Fruit fly (Drosophila melanogaster): ENCODE results near the gene CG14881.

DNA sequence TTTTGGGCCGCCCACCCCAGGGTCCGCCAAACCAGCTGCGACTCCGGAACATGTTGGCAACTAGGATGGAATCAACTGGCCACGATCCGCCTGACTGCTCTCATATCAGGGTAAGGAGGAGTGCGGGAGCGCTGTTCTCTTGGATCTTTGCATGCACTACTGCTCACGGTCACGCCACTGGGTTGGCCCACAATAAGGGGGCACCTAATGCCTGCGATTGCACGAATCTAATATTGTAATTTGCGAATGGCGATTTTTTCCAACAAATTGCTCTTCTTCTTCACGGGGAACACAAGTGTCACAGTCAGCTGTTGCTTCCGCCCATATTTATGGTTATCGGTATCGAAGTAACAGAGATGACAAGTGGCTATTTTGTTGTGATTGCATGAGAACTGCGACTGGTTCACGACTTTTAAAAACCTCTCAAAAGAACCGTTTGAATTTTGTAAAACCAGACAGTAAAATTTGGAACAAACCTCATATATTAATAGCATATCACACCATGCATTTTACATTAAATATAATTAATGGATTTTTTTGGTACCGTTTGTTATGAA lies 6.7 kb downstream of the CG14881 start, which contains the start of gene ema:
- TF ChIP-seq D1 (tag; optimal IDR thresholded peaks at IDR 0.05) = no peak
- no peak for TF ChIP-seq CG8301 (tag; optimal IDR thresholded peaks at IDR 0.05)
- no peak for TF ChIP-seq CG10348 (GFP tag; IDR thresholded peaks at IDR 0.05)
- no peak for TF ChIP-seq CG15710 (tag; optimal IDR thresholded peaks at IDR 0.05)
- TF ChIP-seq CG13204 (GFP tag; optimal IDR thresholded peaks at IDR 0.05) = no peak
- TF ChIP-seq gl (tag; optimal IDR thresholded peaks at IDR 0.05) = no peak
